Worm (Caenorhabditis elegans): ENCODE data around the gene K01G5.8.

DNA sequence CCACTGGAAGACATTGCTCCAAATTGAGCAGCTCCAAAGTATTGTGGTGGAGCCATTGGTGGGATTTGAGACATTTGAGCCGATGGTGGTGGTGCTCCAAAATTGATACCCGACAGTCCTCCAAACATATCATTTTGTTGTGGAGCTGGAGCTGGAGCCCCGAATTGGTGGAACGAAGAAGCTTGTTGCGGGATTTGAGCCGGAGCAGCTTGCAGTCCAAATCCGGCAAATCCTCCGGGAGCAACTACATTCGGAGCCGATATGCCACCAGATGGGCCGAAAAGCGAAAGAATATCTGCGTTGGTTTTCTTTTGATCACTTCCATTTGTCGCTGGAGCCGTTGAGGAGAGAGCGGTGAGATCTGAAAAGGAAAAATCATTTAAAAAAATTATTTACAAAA, 2.5 kb downstream of the K01G5.8 start:
- TF ChIP-seq pes-1 (GFP tag; IDR thresholded peaks at IDR 0.05) = no peak
- TF ChIP-seq flt-1 (GFP tag; IDR thresholded peaks at IDR 0.05) = no peak
- no peak for TF ChIP-seq hmbx-1 (tag; optimal IDR thresholded peaks at IDR 0.05)
- no peak for TF ChIP-seq hnd-1 (tag; optimal IDR thresholded peaks at IDR 0.05)
- TF ChIP-seq ets-7 (tag; optimal IDR thresholded peaks at IDR 0.05) = no peak
- TF ChIP-seq ama-1 (optimal IDR thresholded peaks at IDR 0.05) = no peak
- no peak for TF ChIP-seq sea-1 (GFP tag; conservative IDR thresholded peaks at IDR 0.05)
- TF ChIP-seq tra-4 (tag; optimal IDR thresholded peaks at IDR 0.05) = no peak
- no peak for TF ChIP-seq scrt-1 (GFP tag; IDR thresholded peaks at IDR 0.05)
- no peak for TF ChIP-seq F13C5.2 (tag; optimal IDR thresholded peaks at IDR 0.05)
- TF ChIP-seq B0310.2 (tag; optimal IDR thresholded peaks at IDR 0.05) = no peak

Measured in whole organism, early embryonic.